Fruit fly (Drosophila melanogaster): ENCODE data around the gene CG15824.

CG15824 gene

DNA sequence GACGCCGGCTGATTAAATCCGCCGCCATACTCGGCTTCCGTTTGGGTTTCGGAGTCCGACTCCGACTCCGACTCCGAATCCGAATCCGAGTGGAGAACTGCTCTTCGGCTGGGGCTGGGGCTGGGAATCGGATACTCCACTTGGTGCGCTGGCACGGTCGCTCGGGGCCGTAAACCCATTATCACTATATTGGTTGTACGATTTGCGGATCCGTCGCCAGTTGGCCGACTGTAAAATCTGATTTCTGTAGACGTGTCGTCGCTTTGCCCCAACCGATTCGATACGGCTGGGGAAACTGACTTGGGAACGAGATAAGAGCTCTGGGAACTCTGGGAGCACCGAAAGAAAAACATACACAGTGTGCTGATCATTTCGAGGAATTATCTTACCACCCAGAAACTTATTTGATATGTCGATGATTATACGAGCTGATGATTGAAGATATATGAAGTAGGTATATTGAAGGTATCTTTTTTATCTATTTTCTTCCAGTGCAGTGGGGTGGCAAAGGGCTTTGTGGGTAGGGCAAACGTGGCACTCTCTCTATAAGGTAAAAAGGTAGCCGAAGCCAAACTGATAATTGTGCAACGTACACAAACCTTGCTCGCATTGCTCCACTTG, 26.9 kb downstream of the CG15824 start (continued):
- TF ChIP-seq crp (GFP tag; optimal IDR thresholded peaks at IDR 0.05): no peak
- no peak for TF ChIP-seq Abd-B (GFP tag; optimal IDR thresholded peaks at IDR 0.05)
- no peak for TF ChIP-seq p53 (GFP tag; optimal IDR thresholded peaks at IDR 0.05)
- TF ChIP-seq Asciz (GFP tag; optimal IDR thresholded peaks at IDR 0.05): peak; percentile 45
- no peak for TF ChIP-seq CG3995 (GFP tag; optimal IDR thresholded peaks at IDR 0.05)
- TF ChIP-seq pb (GFP tag; optimal IDR thresholded peaks at IDR 0.05): no peak
- peak; percentile 42 for TF ChIP-seq CG9609 (GFP tag; optimal IDR thresholded peaks at IDR 0.05)
- TF ChIP-seq ato (GFP tag; IDR thresholded peaks at IDR 0.05; ENCODE audit: partially characterized antibody): no peak
- TF ChIP-seq Blimp-1 (GFP tag; optimal IDR thresholded peaks at IDR 0.05): peak; percentile 55
- TF ChIP-seq nmo (GFP tag; optimal IDR thresholded peaks at IDR 0.05): peak; percentile 32
- TF ChIP-seq gt (GFP tag; IDR thresholded peaks at IDR 0.05): no peak
- no peak; the same call in 1 of the 2 replicates for TF ChIP-seq GATAe (GFP tag; conservative IDR thresholded peaks at IDR 0.05)
- TF ChIP-seq CG4730 (GFP tag; IDR thresholded peaks at IDR 0.05): peak; percentile 53; the same call in 1 of the 2 replicates
- TF ChIP-seq CG15514 (GFP tag; optimal IDR thresholded peaks at IDR 0.05): peak; percentile 13
- TF ChIP-seq Dll (GFP tag; IDR thresholded peaks at IDR 0.05; ENCODE audit: partially characterized antibody): no peak
- TF ChIP-seq wdn (GFP tag; IDR thresholded peaks at IDR 0.05): no peak
- TF ChIP-seq B-H2 (GFP tag; optimal IDR thresholded peaks at IDR 0.05): no peak
- TF ChIP-seq CG9437 (GFP tag; optimal IDR thresholded peaks at IDR 0.05): peak; percentile 9
- peak; percentile 51 for TF ChIP-seq Rfx (GFP tag; IDR thresholded peaks at IDR 0.05)
- no peak for TF ChIP-seq CG34224 (GFP tag; IDR thresholded peaks at IDR 0.05; ENCODE audit: partially characterized antibody)
- no peak for TF ChIP-seq dati (GFP tag; IDR thresholded peaks at IDR 0.05)
- no peak for TF ChIP-seq CG6683 (GFP tag; optimal IDR thresholded peaks at IDR 0.05)
- peak; percentile 42; the same call in 1 of the 2 replicates for TF ChIP-seq Oaz (GFP tag; IDR thresholded peaks at IDR 0.05)
- TF ChIP-seq CG1832 (GFP tag; optimal IDR thresholded peaks at IDR 0.05): no peak
- no peak for TF ChIP-seq nom (GFP tag; optimal IDR thresholded peaks at IDR 0.05)
- TF ChIP-seq ab (GFP tag; optimal IDR thresholded peaks at IDR 0.05): no peak
- peak; percentile 20 for TF ChIP-seq CG17829 (tag; optimal IDR thresholded peaks at IDR 0.05)
- peak; percentile 54 for TF ChIP-seq CoRest (tag; optimal IDR thresholded peaks at IDR 0.05)
- no peak for TF ChIP-seq NFAT (GFP tag; IDR thresholded peaks at IDR 0.05)
- TF ChIP-seq bbx (GFP tag; IDR thresholded peaks at IDR 0.05; ENCODE audit: partially characterized antibody): no peak
- TF ChIP-seq CG30431 (GFP tag; optimal IDR thresholded peaks at IDR 0.05): no peak
- no peak for TF ChIP-seq sr (GFP tag; IDR thresholded peaks at IDR 0.05)
- no peak for TF ChIP-seq Ets97D (GFP tag; optimal IDR thresholded peaks at IDR 0.05)
- peak; percentile 32 for TF ChIP-seq CG4424 (GFP tag; optimal IDR thresholded peaks at IDR 0.05)
- no peak for TF ChIP-seq CG6765 (GFP tag; optimal IDR thresholded peaks at IDR 0.05)
- TF ChIP-seq CG7372 (GFP tag; IDR thresholded peaks at IDR 0.05): 0 out of 2 replicates have a peak, but pooled peaks have one; percentile 12
- peak in 1 of 2 experiments; percentile 55 for TF ChIP-seq Hr51 (GFP tag; optimal IDR thresholded peaks at IDR 0.05)
- TF ChIP-seq CG1792 (GFP tag; optimal IDR thresholded peaks at IDR 0.05): no peak
- TF ChIP-seq trem (tag; optimal IDR thresholded peaks at IDR 0.05): no peak
- no peak for TF ChIP-seq ash1 (GFP tag; optimal IDR thresholded peaks at IDR 0.05)
- peak; percentile 47 for TF ChIP-seq CG10209 (GFP tag; optimal IDR thresholded peaks at IDR 0.05)
- no peak for TF ChIP-seq psq (GFP tag; optimal IDR thresholded peaks at IDR 0.05)
- no peak for TF ChIP-seq eve (GFP tag; optimal IDR thresholded peaks at IDR 0.05)
- peak; percentile 62 for TF ChIP-seq CG2712 (tag; optimal IDR thresholded peaks at IDR 0.05)
- TF ChIP-seq CG6813 (GFP tag; optimal IDR thresholded peaks at IDR 0.05): peak; percentile 41
- peak; percentile 62 for TF ChIP-seq Deaf1 (tag; optimal IDR thresholded peaks at IDR 0.05)
- TF ChIP-seq kah (GFP tag; optimal IDR thresholded peaks at IDR 0.05): no peak
- 0 out of 2 replicates have a peak, but pooled peaks have one; percentile 23 for TF ChIP-seq CG1024 (GFP tag; IDR thresholded peaks at IDR 0.05)
